Worm (Caenorhabditis elegans): Measurements from ENCODE around the gene F55B11.4.

Gene F55B11.4

ce11 chrIV:14430853-14431252 lies at the start of gene F55B11.4:
F55B11.4 (minus strand) TSS chrIV:14430920.
- TF ChIP-seq ceh-24 (tag; optimal IDR thresholded peaks at IDR 0.05) (no peak), dve-1 (tag; optimal IDR thresholded peaks at IDR 0.05) (no peak), npax-4 (tag; optimal IDR thresholded peaks at IDR 0.05) (no peak), ztf-16 (tag; optimal IDR thresholded peaks at IDR 0.05) (no peak), hlh-15 (tag; optimal IDR thresholded peaks at IDR 0.05) (no peak), hlh-13 (GFP tag; optimal IDR thresholded peaks at IDR 0.05) (no peak), tbx-7 (tag; optimal IDR thresholded peaks at IDR 0.05) (no peak), eyg-1 (tag; optimal IDR thresholded peaks at IDR 0.05) (no peak), odd-2 (tag; optimal IDR thresholded peaks at IDR 0.05) (no peak), hlh-6 (tag; optimal IDR thresholded peaks at IDR 0.05) (no peak), unc-3 (GFP tag; conservative IDR thresholded peaks at IDR 0.05) (no peak), unc-3 (tag; optimal IDR thresholded peaks at IDR 0.05) (no peak), ceh-19 (GFP tag; optimal IDR thresholded peaks at IDR 0.05) (no peak)

DNA sequence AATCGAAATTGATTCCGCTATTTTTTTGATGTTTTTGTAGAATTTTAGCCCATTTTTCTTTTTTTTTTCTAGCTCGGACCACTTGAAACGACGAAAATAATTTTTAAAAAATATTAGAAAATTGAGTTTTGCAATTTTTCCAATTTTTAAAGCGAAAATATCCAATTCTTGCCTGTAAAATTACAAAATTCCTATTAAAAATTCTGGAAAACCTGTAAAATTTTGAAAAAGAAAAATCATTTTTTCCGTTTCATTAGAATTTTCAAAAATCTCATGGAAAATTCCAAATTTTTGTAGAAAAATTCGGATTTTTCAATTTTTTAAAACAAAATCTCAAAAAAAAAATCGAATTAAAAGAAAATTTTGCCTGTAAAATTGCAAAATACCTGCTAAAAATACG lies 38.3 kb upstream of the F55B11.4 start:
- no peak for TF ChIP-seq ttx-3 (tag; optimal IDR thresholded peaks at IDR 0.05)
- no peak for TF ChIP-seq ama-1 (optimal IDR thresholded peaks at IDR 0.05)
- TF ChIP-seq pag-3 (tag; optimal IDR thresholded peaks at IDR 0.05; ENCODE audit: borderline replicate concordance): no peak
- no peak for TF ChIP-seq nfya-1 (tag; optimal IDR thresholded peaks at IDR 0.05)
- TF ChIP-seq elt-2 (tag; optimal IDR thresholded peaks at IDR 0.05): no peak
- TF ChIP-seq ceh-34 (tag; optimal IDR thresholded peaks at IDR 0.05): no peak
- TF ChIP-seq lin-11 (tag; optimal IDR thresholded peaks at IDR 0.05): no peak
- no peak for TF ChIP-seq lim-6 (tag; optimal IDR thresholded peaks at IDR 0.05)
- TF ChIP-seq sdc-2 (tag; optimal IDR thresholded peaks at IDR 0.05): no peak
- TF ChIP-seq pros-1 (tag; optimal IDR thresholded peaks at IDR 0.05): no peak
- no peak for TF ChIP-seq mec-3 (tag; optimal IDR thresholded peaks at IDR 0.05; ENCODE audit: borderline replicate concordance)
- TF ChIP-seq ceh-9 (tag; optimal IDR thresholded peaks at IDR 0.05): no peak
- no peak for TF ChIP-seq ceh-14 (tag; optimal IDR thresholded peaks at IDR 0.05)
- no peak for TF ChIP-seq hlh-30 (tag; optimal IDR thresholded peaks at IDR 0.05; ENCODE audit: insufficient read depth)

- TF ChIP-seq T23F11.4 (GFP tag; optimal IDR thresholded peaks at IDR 0.05) (no peak), ceh-34 (tag; optimal IDR thresholded peaks at IDR 0.05) (no peak), elt-4 (tag; optimal IDR thresholded peaks at IDR 0.05) (no peak), ceh-19 (GFP tag; optimal IDR thresholded peaks at IDR 0.05) (no peak), K02D7.2 (tag; optimal IDR thresholded peaks at IDR 0.05) (no peak), sox-2 (GFP tag; IDR thresholded peaks at IDR 0.05) (no peak)
These were observed 36.1 kb upstream of the F55B11.4 start for ce11 chrIV:14466837-14467236.

- TF ChIP-seq ttx-3 (tag; optimal IDR thresholded peaks at IDR 0.05) (no peak), fkh-10 (GFP tag; optimal IDR thresholded peaks at IDR 0.05) (no peak), gmeb-2 (tag; optimal IDR thresholded peaks at IDR 0.05) (no peak), odd-2 (tag; optimal IDR thresholded peaks at IDR 0.05) (no peak), ceh-22 (tag; optimal IDR thresholded peaks at IDR 0.05) (no peak), ceh-2 (tag; optimal IDR thresholded peaks at IDR 0.05) (no peak), nhr-232 (tag; optimal IDR thresholded peaks at IDR 0.05) (no peak), fkh-6 (tag; optimal IDR thresholded peaks at IDR 0.05) (no peak), ceh-48 (tag; optimal IDR thresholded peaks at IDR 0.05) (no peak), ceh-24 (tag; optimal IDR thresholded peaks at IDR 0.05) (no peak), ceh-34 (tag; optimal IDR thresholded peaks at IDR 0.05) (no peak), pax-1 (tag; optimal IDR thresholded peaks at IDR 0.05) (no peak), ahr-1 (tag; optimal IDR thresholded peaks at IDR 0.05) (no peak), ceh-31 (tag; optimal IDR thresholded peaks at IDR 0.05) (no peak), sox-2 (GFP tag; IDR thresholded peaks at IDR 0.05) (no peak)
These were observed 35.3 kb upstream of the F55B11.4 start for ce11 chrIV:14466048-14466447.

Measured in whole organism, late embryonic.